Worm (Caenorhabditis elegans): ENCODE data around the gene clec-1.

Gene clec-1

ce11 chrV:5676011-5676410, 23.9 kb upstream of the clec-1 start, which contains the start of gene pqn-13:
Gene pqn-13, minus strand, starts transcription at chrV:5676111.
- TF ChIP-seq unc-39 (tag; optimal IDR thresholded peaks at IDR 0.05) (no peak), nhr-25 (tag; optimal IDR thresholded peaks at IDR 0.05) (no peak), nhr-76 (tag; optimal IDR thresholded peaks at IDR 0.05) (no peak), fkh-2 (tag; optimal IDR thresholded peaks at IDR 0.05) (no peak), unc-62 (GFP tag; optimal IDR thresholded peaks at IDR 0.05) (no peak), mml-1 (tag; optimal IDR thresholded peaks at IDR 0.05) (no peak), R02D3.7 (tag; optimal IDR thresholded peaks at IDR 0.05) (no peak), ceh-28 (tag; optimal IDR thresholded peaks at IDR 0.05) (no peak), nhr-28 (tag; optimal IDR thresholded peaks at IDR 0.05) (no peak), mdl-1 (tag; optimal IDR thresholded peaks at IDR 0.05) (no peak), egl-27 (tag; optimal IDR thresholded peaks at IDR 0.05) (no peak)

- TF ChIP-seq nhr-23 (tag; optimal IDR thresholded peaks at IDR 0.05), result no peak
- TF ChIP-seq R02D3.7 (tag; optimal IDR thresholded peaks at IDR 0.05), result no peak
- TF ChIP-seq hmg-11 (tag; optimal IDR thresholded peaks at IDR 0.05), result no peak
- no peak for TF ChIP-seq nfya-1 (tag; optimal IDR thresholded peaks at IDR 0.05; ENCODE audit: insufficient read depth)
- TF ChIP-seq elt-3 (tag; optimal IDR thresholded peaks at IDR 0.05), result no peak
- no peak for TF ChIP-seq ztf-11 (tag; optimal IDR thresholded peaks at IDR 0.05)
- no peak for TF ChIP-seq nhr-43 (tag; optimal IDR thresholded peaks at IDR 0.05; ENCODE audit: poor library complexity, severe bottlenecking)
- TF ChIP-seq eor-1 (tag; optimal IDR thresholded peaks at IDR 0.05), result no peak
- TF ChIP-seq ama-1 (optimal IDR thresholded peaks at IDR 0.05), result no peak
- TF ChIP-seq zag-1 (tag; optimal IDR thresholded peaks at IDR 0.05), result no peak
- TF ChIP-seq fkh-10 (GFP tag; optimal IDR thresholded peaks at IDR 0.05), result no peak
- TF ChIP-seq lin-15B (tag; optimal IDR thresholded peaks at IDR 0.05), result no peak
- no peak for TF ChIP-seq elt-1 (tag; optimal IDR thresholded peaks at IDR 0.05)
- no peak for TF ChIP-seq egl-27 (tag; optimal IDR thresholded peaks at IDR 0.05)
- no peak for TF ChIP-seq mml-1 (tag; optimal IDR thresholded peaks at IDR 0.05)
- no peak for TF ChIP-seq unc-62 (GFP tag; optimal IDR thresholded peaks at IDR 0.05)
- no peak for TF ChIP-seq nhr-237 (tag; optimal IDR thresholded peaks at IDR 0.05)
- no peak for TF ChIP-seq daf-12 (tag; optimal IDR thresholded peaks at IDR 0.05)
- no peak for TF ChIP-seq ZK546.5 (tag; optimal IDR thresholded peaks at IDR 0.05)
- TF ChIP-seq sea-2 (GFP tag; optimal IDR thresholded peaks at IDR 0.05), result no peak
Measured at ce11 chrV:5677947-5678346, 22.0 kb upstream of the clec-1 start.

ce11 chrV:5682530-5682929, 17.4 kb upstream of the clec-1 start, which contains the start of gene prp-39:
Gene prp-39, minus strand, starts transcription at chrV:5682630.
- TF ChIP-seq nhr-67 (tag; optimal IDR thresholded peaks at IDR 0.05) (no peak), nhr-11 (tag; optimal IDR thresholded peaks at IDR 0.05) (no peak), egl-27 (tag; optimal IDR thresholded peaks at IDR 0.05) (no peak), ceh-28 (tag; optimal IDR thresholded peaks at IDR 0.05) (no peak), nhr-25 (tag; optimal IDR thresholded peaks at IDR 0.05) (no peak), nhr-77 (tag; optimal IDR thresholded peaks at IDR 0.05) (no peak), sea-2 (GFP tag; optimal IDR thresholded peaks at IDR 0.05) (no peak), hmg-11 (tag; optimal IDR thresholded peaks at IDR 0.05) (no peak), mml-1 (tag; optimal IDR thresholded peaks at IDR 0.05) (no peak), fos-1 (tag; optimal IDR thresholded peaks at IDR 0.05) (no peak), ama-1 (optimal IDR thresholded peaks at IDR 0.05) (no peak), lsy-12 (tag; optimal IDR thresholded peaks at IDR 0.05) (no peak), nhr-237 (tag; optimal IDR thresholded peaks at IDR 0.05) (no peak), elt-3 (tag; optimal IDR thresholded peaks at IDR 0.05) (no peak)

- TF ChIP-seq ceh-16 (tag; optimal IDR thresholded peaks at IDR 0.05) (no peak), fos-1 (tag; optimal IDR thresholded peaks at IDR 0.05) (no peak), ztf-4 (tag; optimal IDR thresholded peaks at IDR 0.05) (no peak), zag-1 (tag; optimal IDR thresholded peaks at IDR 0.05) (no peak), unc-39 (tag; optimal IDR thresholded peaks at IDR 0.05) (no peak), mdl-1 (tag; optimal IDR thresholded peaks at IDR 0.05) (no peak), R02D3.7 (tag; optimal IDR thresholded peaks at IDR 0.05) (peak; percentile 100), egl-27 (tag; optimal IDR thresholded peaks at IDR 0.05) (peak; percentile 49), nhr-67 (tag; optimal IDR thresholded peaks at IDR 0.05) (no peak), egl-5 (tag; optimal IDR thresholded peaks at IDR 0.05) (peak; percentile 94), nhr-11 (tag; optimal IDR thresholded peaks at IDR 0.05) (peak; percentile 49), nhr-25 (tag; optimal IDR thresholded peaks at IDR 0.05) (peak; percentile 88), jun-1 (tag; optimal IDR thresholded peaks at IDR 0.05) (peak; percentile 85), hmg-11 (tag; optimal IDR thresholded peaks at IDR 0.05) (peak; percentile 80), fkh-2 (tag; optimal IDR thresholded peaks at IDR 0.05) (no peak), sea-2 (GFP tag; optimal IDR thresholded peaks at IDR 0.05) (no peak), fkh-10 (GFP tag; optimal IDR thresholded peaks at IDR 0.05) (peak; percentile 86), elt-3 (tag; optimal IDR thresholded peaks at IDR 0.05) (peak in 1 of 3 experiments; percentile 9), elt-2 (tag; optimal IDR thresholded peaks at IDR 0.05) (peak; percentile 60), eor-1 (tag; optimal IDR thresholded peaks at IDR 0.05) (no peak), ceh-9 (tag; optimal IDR thresholded peaks at IDR 0.05) (no peak), nhr-76 (tag; optimal IDR thresholded peaks at IDR 0.05) (no peak), skn-1 (tag; optimal IDR thresholded peaks at IDR 0.05) (peak; percentile 76), nfya-1 (tag; optimal IDR thresholded peaks at IDR 0.05; ENCODE audit: insufficient read depth) (peak; percentile 88), nhr-43 (tag; optimal IDR thresholded peaks at IDR 0.05; ENCODE audit: poor library complexity, severe bottlenecking) (peak; percentile 83), nhr-237 (tag; optimal IDR thresholded peaks at IDR 0.05) (no peak), aly-2 (tag; optimal IDR thresholded peaks at IDR 0.05) (no peak), unc-62 (GFP tag; optimal IDR thresholded peaks at IDR 0.05) (no peak), lin-39 (tag; optimal IDR thresholded peaks at IDR 0.05) (peak; percentile 96), snpc-4 (tag; optimal IDR thresholded peaks at IDR 0.05) (peak; percentile 67), mml-1 (tag; optimal IDR thresholded peaks at IDR 0.05) (no peak), pha-4 (tag; optimal IDR thresholded peaks at IDR 0.05) (peak; percentile 98), tbx-2 (tag; optimal IDR thresholded peaks at IDR 0.05) (peak; percentile 70)
Measured at ce11 chrV:5684534-5684933, 15.4 kb upstream of the clec-1 start, which contains the start of the genes hmgs-1 and F25B4.4. Gene hmgs-1, minus strand, starts transcription at chrV:5684589. Gene F25B4.4, plus strand, starts transcription at chrV:5684873.

Measured in whole organism, L3 larva.